Fruit fly (Drosophila melanogaster) whole organism: ENCODE data around the gene CG1764.

Experiments used
- Dll ChIP-seq: fragments of >200 bp; optimal IDR thresholded peaks from 2 replicates; lab custom pipeline; 2017
- EcR ChIP-seq, 2 experiments: fragments of >200 bp; optimal IDR thresholded peaks; 2 replicates each; lab custom pipeline; 2017; ENCODE audit warnings: missing biosample characterization in 2 of 2, missing genetic modification characterization in 2 of 2, missing genetic modification reagents in 2 of 2
- psq ChIP-seq: fragments of >200 bp; optimal IDR thresholded peaks from 2 replicates; lab custom pipeline; 2017
- usp ChIP-seq: fragments of >200 bp; optimal IDR thresholded peaks from 2 replicates; lab custom pipeline; 2017; ENCODE audit warnings: missing biosample characterization, missing genetic modification characterization, mixed read lengths

dm6 chrX:13323114-13323513, 20.9 kb upstream of the CG1764 start:
- TF ChIP-seq psq (lab: Kevin White, UChicago) (no peak), usp (GFP tag; lab: Kevin White, UChicago) (no peak), EcR (GFP tag; optimal IDR thresholded peaks at IDR 0.05; lab: Kevin White, UChicago) (no peak), Dll (no peak)
